Worm (Caenorhabditis elegans): Measurements from ENCODE around the gene hrpk-2.
"Not testable (repeated sequence)": the region's sequence is repeated elsewhere in the genome, so short reads cannot be mapped to it uniquely, and the experiment has no call there.

- not testable (repeated sequence) for TF ChIP-seq fos-1, aly-2, pqm-1, ztf-11 (tag; optimal IDR thresholded peaks at IDR 0.05)
- peak; percentile 72 for TF ChIP-seq lin-38 (GFP tag; IDR thresholded peaks at IDR 0.05)
Observed at ce11 chrIII:7953688-7954313, 33.1 kb upstream of the hrpk-2 start.
